Fruit fly (Drosophila melanogaster): ENCODE measurements around the gene Sps2.

DNA sequence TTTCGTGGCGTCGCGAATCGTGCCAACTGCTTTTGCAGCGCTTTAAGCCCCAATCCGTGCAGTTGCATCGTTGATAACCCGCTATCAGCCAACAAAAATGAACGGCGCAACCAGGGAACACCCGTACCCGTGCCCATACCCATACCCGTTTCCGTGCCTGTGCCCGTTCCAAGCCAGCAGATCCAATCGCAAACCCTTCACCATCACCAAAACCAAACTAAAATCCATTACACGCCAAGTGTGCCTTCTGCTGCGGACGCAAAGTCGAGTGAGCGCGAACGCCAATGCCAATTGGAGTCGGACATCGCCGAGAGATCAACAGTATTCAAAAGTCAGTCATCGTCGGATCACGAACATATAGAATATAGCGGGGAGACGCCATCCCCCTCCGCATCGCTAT, 8.2 kb upstream of the Sps2 start:
- TF ChIP-seq Hnf4 (GFP tag; optimal IDR thresholded peaks at IDR 0.05) (no peak), usp (GFP tag; optimal IDR thresholded peaks at IDR 0.05) (no peak), sv (GFP tag; optimal IDR thresholded peaks at IDR 0.05) (no peak), Dfd (GFP tag; optimal IDR thresholded peaks at IDR 0.05) (no peak), rgr (GFP tag; optimal IDR thresholded peaks at IDR 0.05) (no peak), tai (GFP tag; optimal IDR thresholded peaks at IDR 0.05) (no peak), psq (GFP tag; optimal IDR thresholded peaks at IDR 0.05) (no peak)
